Worm (Caenorhabditis elegans): Measurements from ENCODE around the gene pmk-2.

Gene pmk-2

DNA sequence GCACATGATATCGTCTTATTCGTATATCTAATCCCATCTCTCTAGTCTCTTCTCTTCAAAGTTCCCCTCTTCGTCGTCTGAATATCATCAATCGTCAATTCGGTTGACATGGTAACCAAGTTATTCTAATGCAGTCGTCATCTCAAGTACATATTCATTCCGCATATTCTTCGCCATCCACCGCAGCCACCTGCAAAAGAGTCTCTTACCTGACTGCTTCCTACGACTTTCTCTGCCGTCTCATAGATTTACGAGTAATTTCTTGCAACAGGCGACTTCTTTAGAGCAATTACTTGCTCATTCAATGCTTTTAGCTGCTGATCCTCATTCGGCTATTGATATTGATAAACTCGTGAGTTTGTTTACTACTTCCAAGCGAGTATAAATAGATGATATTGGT, 15.9 kb upstream of the pmk-2 start:
- TF ChIP-seq hpl-2 (GFP tag; optimal IDR thresholded peaks at IDR 0.05), result no peak
- TF ChIP-seq dsc-1 (tag; optimal IDR thresholded peaks at IDR 0.05), result peak; percentile 70
- no peak for TF ChIP-seq pag-3 (tag; optimal IDR thresholded peaks at IDR 0.05; ENCODE audit: borderline replicate concordance, insufficient read depth)
- no peak for TF ChIP-seq C16A3.4 (tag; optimal IDR thresholded peaks at IDR 0.05)
- TF ChIP-seq elt-2 (tag; optimal IDR thresholded peaks at IDR 0.05), result no peak
- TF ChIP-seq egl-13 (tag; optimal IDR thresholded peaks at IDR 0.05), result peak; percentile 1
- TF ChIP-seq sox-4 (tag; optimal IDR thresholded peaks at IDR 0.05), result peak; percentile 57
- peak; percentile 85 for TF ChIP-seq fkh-8 (tag; optimal IDR thresholded peaks at IDR 0.05)
- peak; percentile 44 for TF ChIP-seq pax-3 (tag; optimal IDR thresholded peaks at IDR 0.05)
- no peak for TF ChIP-seq mdl-1 (tag; optimal IDR thresholded peaks at IDR 0.05)
- TF ChIP-seq unc-130 (tag; optimal IDR thresholded peaks at IDR 0.05), result no peak

DNA sequence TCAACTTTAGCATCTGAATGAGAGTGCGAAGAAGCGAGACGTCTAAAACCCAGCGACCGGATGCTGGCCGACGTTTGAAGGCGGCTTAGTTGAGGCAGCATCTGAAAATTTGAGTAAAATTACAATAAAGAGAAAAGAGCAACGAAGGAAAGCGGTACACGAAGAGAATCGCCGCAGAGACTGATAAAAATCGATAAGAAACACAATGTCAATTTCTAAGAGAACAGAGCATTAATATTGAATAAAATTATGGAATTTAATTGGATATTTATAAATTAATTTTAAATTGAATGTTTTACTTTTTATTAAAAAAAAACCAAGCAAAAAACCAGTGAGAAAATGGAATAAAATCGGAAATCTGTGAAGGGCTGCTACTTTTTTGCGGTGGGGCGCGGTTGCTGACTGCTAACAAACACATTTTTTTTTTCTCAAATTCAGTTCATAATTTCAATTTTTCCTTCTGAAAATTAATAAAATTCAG, 13.1 kb upstream of the pmk-2 start, which contains the start of the genes ndub-11 and moc-3:
Gene ndub-11 (minus strand): TSS at position 101 of the 481 bp plus-strand sequence.
Gene moc-3 (plus strand): TSS at position 431 of the 481 bp plus-strand sequence.
- TF ChIP-seq lsy-2 (tag; optimal IDR thresholded peaks at IDR 0.05) (peak in 1 of 2 experiments; percentile 9), nhr-28 (tag; optimal IDR thresholded peaks at IDR 0.05) (no peak), dpl-1 (GFP tag; optimal IDR thresholded peaks at IDR 0.05) (peak in 1 of 3 experiments; percentile 25)

ce11 chrIV:8133536-8133935, 9.8 kb upstream of the pmk-2 start, which contains the start of gene sph-1:
Gene sph-1 (minus strand): TSS chrIV:8133558.
- TF ChIP-seq fkh-10 (GFP tag; optimal IDR thresholded peaks at IDR 0.05), result no peak
- TF ChIP-seq elt-2 (tag; optimal IDR thresholded peaks at IDR 0.05), result peak; percentile 49
- TF ChIP-seq sup-37 (GFP tag; optimal IDR thresholded peaks at IDR 0.05), result no peak
- no peak for TF ChIP-seq mef-2 (tag; optimal IDR thresholded peaks at IDR 0.05)
- no peak for TF ChIP-seq sptf-1 (tag; optimal IDR thresholded peaks at IDR 0.05)
- no peak for TF ChIP-seq pax-3 (tag; optimal IDR thresholded peaks at IDR 0.05)
- no peak for TF ChIP-seq unc-98 (GFP tag; IDR thresholded peaks at IDR 0.05)
- no peak for TF ChIP-seq hpl-2 (GFP tag; optimal IDR thresholded peaks at IDR 0.05)
- no peak for TF ChIP-seq ceh-88 (GFP tag; IDR thresholded peaks at IDR 0.05)
- TF ChIP-seq ceh-8 (GFP tag; optimal IDR thresholded peaks at IDR 0.05), result no peak
- peak; percentile 40 for TF ChIP-seq fos-1 (tag; optimal IDR thresholded peaks at IDR 0.05)
- TF ChIP-seq pqm-1 (tag; optimal IDR thresholded peaks at IDR 0.05), result no peak
- no peak for TF ChIP-seq lir-3 (tag; optimal IDR thresholded peaks at IDR 0.05; ENCODE audit: poor library complexity)
- TF ChIP-seq ets-5 (GFP tag; IDR thresholded peaks at IDR 0.05), result no peak
- TF ChIP-seq grh-1 (GFP tag; IDR thresholded peaks at IDR 0.05), result no peak
- no peak for TF ChIP-seq pag-3 (tag; optimal IDR thresholded peaks at IDR 0.05; ENCODE audit: borderline replicate concordance, insufficient read depth)
- TF ChIP-seq unc-130 (tag; optimal IDR thresholded peaks at IDR 0.05), result no peak
- no peak for TF ChIP-seq irx-1 (tag; optimal IDR thresholded peaks at IDR 0.05)
- no peak for TF ChIP-seq hlh-4 (tag; optimal IDR thresholded peaks at IDR 0.05)
- no peak for TF ChIP-seq alr-1 (tag; optimal IDR thresholded peaks at IDR 0.05; ENCODE audit: borderline replicate concordance)
- no peak for TF ChIP-seq ceh-82 (tag; optimal IDR thresholded peaks at IDR 0.05)
- TF ChIP-seq xbp-1 (tag; optimal IDR thresholded peaks at IDR 0.05), result no peak
- TF ChIP-seq sox-4 (tag; optimal IDR thresholded peaks at IDR 0.05), result no peak
- no peak for TF ChIP-seq lin-13 (GFP tag; optimal IDR thresholded peaks at IDR 0.05)
- no peak for TF ChIP-seq lin-15B (tag; optimal IDR thresholded peaks at IDR 0.05)
- TF ChIP-seq snu-23 (GFP tag; optimal IDR thresholded peaks at IDR 0.05), result peak; percentile 52
- peak in 1 of 2 experiments; percentile 13 for TF ChIP-seq mdl-1 (tag; optimal IDR thresholded peaks at IDR 0.05)
- no peak for TF ChIP-seq Y116A8C.19 (tag; optimal IDR thresholded peaks at IDR 0.05; ENCODE audit: borderline replicate concordance)
- no peak for TF ChIP-seq nhr-12 (tag; optimal IDR thresholded peaks at IDR 0.05)
- no peak for TF ChIP-seq nhr-76 (tag; optimal IDR thresholded peaks at IDR 0.05)
- TF ChIP-seq unc-62 (GFP tag; optimal IDR thresholded peaks at IDR 0.05), result no peak
- TF ChIP-seq blmp-1 (tag; optimal IDR thresholded peaks at IDR 0.05), result peak; percentile 22
- TF ChIP-seq lin-14 (GFP tag; optimal IDR thresholded peaks at IDR 0.05), result peak; percentile 70
- TF ChIP-seq nhr-77 (tag; optimal IDR thresholded peaks at IDR 0.05), result peak; percentile 46
- TF ChIP-seq C34B4.2 (tag; optimal IDR thresholded peaks at IDR 0.05), result no peak
- no peak for TF ChIP-seq skn-1 (tag; optimal IDR thresholded peaks at IDR 0.05)
- no peak for TF ChIP-seq F16B12.6 (tag; optimal IDR thresholded peaks at IDR 0.05)
- TF ChIP-seq nhr-71 (tag; optimal IDR thresholded peaks at IDR 0.05), result peak; percentile 36
- no peak for TF ChIP-seq rnt-1 (tag; optimal IDR thresholded peaks at IDR 0.05)
- no peak for TF ChIP-seq swsn-7 (tag; optimal IDR thresholded peaks at IDR 0.05)
- TF ChIP-seq C04F5.9 (tag; optimal IDR thresholded peaks at IDR 0.05), result no peak

Measured in whole organism, L1 larva.